Fruit fly (Drosophila melanogaster): ENCODE measurements around the gene slgA.
A peak's percentile ranks its signal among the peaks of the same experiment; 100 is the strongest.

Gene slgA

dm6 chrX:21345036-21345500 lies 28.7 kb upstream of the slgA start, which contains the start of gene dod (continued):
- TF ChIP-seq toy (GFP tag; IDR thresholded peaks at IDR 0.05) = no peak
- no peak for TF ChIP-seq CG10543 (GFP tag; optimal IDR thresholded peaks at IDR 0.05)
- no peak for TF ChIP-seq CG2202 (tag; optimal IDR thresholded peaks at IDR 0.05)
- TF ChIP-seq Dll (GFP tag; IDR thresholded peaks at IDR 0.05; ENCODE audit: partially characterized antibody) = peak; percentile 69
- TF ChIP-seq Scr (GFP tag; IDR thresholded peaks at IDR 0.05; ENCODE audit: partially characterized antibody) = peak; percentile 74
- peak; percentile 90 for TF ChIP-seq sens (GFP tag)
- TF ChIP-seq kni (GFP tag; optimal IDR thresholded peaks at IDR 0.05) = no peak
- TF ChIP-seq pita (GFP tag; optimal IDR thresholded peaks at IDR 0.05) = peak; percentile 88
- TF ChIP-seq otp (GFP tag; IDR thresholded peaks at IDR 0.05) = peak; percentile 35; the same call in 2 of the 3 replicates
- peak; percentile 55 for TF ChIP-seq gro (GFP tag; optimal IDR thresholded peaks at IDR 0.05)
- no peak for TF ChIP-seq Doc2 (GFP tag; IDR thresholded peaks at IDR 0.05)
- no peak for TF ChIP-seq da (GFP tag; optimal IDR thresholded peaks at IDR 0.05)
- no peak for TF ChIP-seq CG2678 (tag; optimal IDR thresholded peaks at IDR 0.05)
- no peak for TF ChIP-seq Awh (GFP tag; IDR thresholded peaks at IDR 0.05)
- no peak for TF ChIP-seq luna (GFP tag; optimal IDR thresholded peaks at IDR 0.05)
- TF ChIP-seq NfI (GFP tag; optimal IDR thresholded peaks at IDR 0.05) = peak; percentile 62
- TF ChIP-seq CG16815 (GFP tag; optimal IDR thresholded peaks at IDR 0.05) = no peak
- TF ChIP-seq CG10431 (GFP tag; optimal IDR thresholded peaks at IDR 0.05) = no peak
- TF ChIP-seq chn (GFP tag; optimal IDR thresholded peaks at IDR 0.05) = peak; percentile 13
- no peak for TF ChIP-seq corto (GFP tag; optimal IDR thresholded peaks at IDR 0.05)
- no peak for TF ChIP-seq CG16779 (GFP tag; IDR thresholded peaks at IDR 0.05)
- no peak for TF ChIP-seq lov (optimal IDR thresholded peaks at IDR 0.05)
- no peak for TF ChIP-seq lov (GFP tag; IDR thresholded peaks at IDR 0.05)
- 0 out of 2 replicates have a peak, but pooled peaks have one; percentile 30 for TF ChIP-seq CG11247 (GFP tag; IDR thresholded peaks at IDR 0.05)
- TF ChIP-seq Sry-β (GFP tag; optimal IDR thresholded peaks at IDR 0.05) = no peak
- TF ChIP-seq Kr (GFP tag; optimal IDR thresholded peaks at IDR 0.05) = no peak
- peak; percentile 69; the same call in 1 of the 3 replicates for TF ChIP-seq mld (GFP tag; IDR thresholded peaks at IDR 0.05; ENCODE audit: partially characterized antibody)
- TF ChIP-seq HmgZ (tag; optimal IDR thresholded peaks at IDR 0.05) = peak; percentile 62
- TF ChIP-seq ash1 (GFP tag; optimal IDR thresholded peaks at IDR 0.05) = no peak
- no peak for TF ChIP-seq dmrt99B (tag; optimal IDR thresholded peaks at IDR 0.05)
- no peak for TF ChIP-seq CG11398 (GFP tag; optimal IDR thresholded peaks at IDR 0.05)
- no peak for TF ChIP-seq CG10959 (GFP tag; IDR thresholded peaks at IDR 0.05)
- TF ChIP-seq Mrtf (GFP tag; IDR thresholded peaks at IDR 0.05) = no peak
- TF ChIP-seq CG6254 (GFP tag; optimal IDR thresholded peaks at IDR 0.05) = no peak
- peak; percentile 32 for TF ChIP-seq Dip3 (GFP tag; optimal IDR thresholded peaks at IDR 0.05)
- no peak; the same call in 2 of the 3 replicates for TF ChIP-seq croc (GFP tag; conservative IDR thresholded peaks at IDR 0.05)
- peak; percentile 39; the same call in 1 of the 2 replicates for TF ChIP-seq ara (GFP tag; IDR thresholded peaks at IDR 0.05)
- peak; percentile 57 for TF ChIP-seq shn (GFP tag; optimal IDR thresholded peaks at IDR 0.05)
- peak; percentile 59 for TF ChIP-seq tna (GFP tag; IDR thresholded peaks at IDR 0.05; ENCODE audit: partially characterized antibody)
- TF ChIP-seq NC2α (GFP tag; optimal IDR thresholded peaks at IDR 0.05) = no peak
- TF ChIP-seq CG1603 (tag; optimal IDR thresholded peaks at IDR 0.05) = peak; percentile 83
- peak; percentile 63 for TF ChIP-seq pho (GFP tag; optimal IDR thresholded peaks at IDR 0.05)
- TF ChIP-seq CG15011 (GFP tag; optimal IDR thresholded peaks at IDR 0.05) = no peak
- TF ChIP-seq ato (GFP tag; IDR thresholded peaks at IDR 0.05; ENCODE audit: partially characterized antibody) = peak; percentile 78
- TF ChIP-seq Lpt (GFP tag; optimal IDR thresholded peaks at IDR 0.05) = no peak
- peak; percentile 21 for TF ChIP-seq CG10209 (GFP tag; optimal IDR thresholded peaks at IDR 0.05)
- no peak for TF ChIP-seq repo (GFP tag; optimal IDR thresholded peaks at IDR 0.05)
- peak; percentile 45; the same call in 2 of the 3 replicates for TF ChIP-seq CG11560 (tag; IDR thresholded peaks at IDR 0.05)
- TF ChIP-seq CG9727 (GFP tag; optimal IDR thresholded peaks at IDR 0.05) = peak; percentile 35
- TF ChIP-seq kah (GFP tag; optimal IDR thresholded peaks at IDR 0.05) = no peak
- TF ChIP-seq mam (GFP tag; optimal IDR thresholded peaks at IDR 0.05) = peak; percentile 62

Measured in whole organism, embryonic.